Worm (Caenorhabditis elegans): ENCODE data around the gene C42D8.9.

DNA sequence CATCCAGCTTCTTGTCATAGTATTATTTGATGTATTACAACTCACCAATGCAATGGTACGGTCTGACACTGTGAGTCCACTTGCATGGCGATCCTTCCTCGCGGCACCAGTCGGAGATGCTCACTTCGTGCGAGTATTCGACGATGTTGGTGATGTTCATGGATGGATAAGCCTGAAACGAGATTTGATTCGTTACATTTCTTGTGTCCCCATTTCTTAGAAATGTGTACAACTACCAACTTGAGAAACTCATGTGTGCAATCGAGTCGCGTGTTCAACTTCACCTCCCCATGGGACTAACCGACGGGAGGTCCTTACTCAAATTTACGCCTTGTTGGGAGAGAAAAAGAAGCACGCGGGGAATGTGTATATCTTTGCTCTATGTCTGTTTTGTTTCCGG lies 8.7 kb upstream of the C42D8.9 start:
- TF ChIP-seq lim-6 (tag; optimal IDR thresholded peaks at IDR 0.05) = no peak
- TF ChIP-seq nhr-11 (tag; optimal IDR thresholded peaks at IDR 0.05) = no peak
- TF ChIP-seq fkh-10 (GFP tag; optimal IDR thresholded peaks at IDR 0.05) = no peak
- TF ChIP-seq nhr-232 (tag; optimal IDR thresholded peaks at IDR 0.05) = no peak
- TF ChIP-seq pqm-1 (tag; optimal IDR thresholded peaks at IDR 0.05) = no peak
- TF ChIP-seq ceh-19 (GFP tag; optimal IDR thresholded peaks at IDR 0.05) = no peak
- TF ChIP-seq nfya-1 (tag; optimal IDR thresholded peaks at IDR 0.05) = no peak
- TF ChIP-seq dve-1 (tag; optimal IDR thresholded peaks at IDR 0.05) = no peak
- TF ChIP-seq pag-3 (tag; optimal IDR thresholded peaks at IDR 0.05; ENCODE audit: borderline replicate concordance) = no peak
- no peak for TF ChIP-seq ref-2 (tag; optimal IDR thresholded peaks at IDR 0.05)
- no peak for TF ChIP-seq ets-4 (tag; optimal IDR thresholded peaks at IDR 0.05)
